Worm (Caenorhabditis elegans): ENCODE measurements around the gene F43D2.3.

DNA sequence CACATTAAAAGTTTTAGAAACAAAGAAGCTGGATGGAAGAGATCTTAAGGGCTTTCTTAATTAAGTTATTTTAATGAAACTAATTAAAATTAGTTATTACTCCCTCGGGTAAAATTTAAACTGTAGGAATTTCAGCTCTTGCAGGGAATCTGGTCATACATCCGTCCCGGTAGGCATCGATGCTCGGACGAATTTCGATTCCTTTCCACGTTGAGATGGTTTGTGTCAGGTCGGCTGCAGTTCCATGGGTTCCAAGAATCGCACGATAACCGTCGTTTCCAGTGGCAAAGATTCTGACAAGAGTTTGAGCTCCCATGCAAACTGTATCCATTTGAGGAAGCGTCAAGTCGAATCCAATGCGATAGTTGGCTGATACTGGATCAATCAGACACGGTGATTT is 20.9 kb upstream of the F43D2.3 start:
- no peak for TF ChIP-seq pha-4 (tag; optimal IDR thresholded peaks at IDR 0.05)
- no peak for TF ChIP-seq lin-13 (tag; optimal IDR thresholded peaks at IDR 0.05)
- no peak for TF ChIP-seq nhr-12 (tag; optimal IDR thresholded peaks at IDR 0.05)
- TF ChIP-seq ztf-11 (tag; optimal IDR thresholded peaks at IDR 0.05): no peak
- no peak for TF ChIP-seq nhr-76 (tag; optimal IDR thresholded peaks at IDR 0.05)
- no peak for TF ChIP-seq nhr-2 (tag; optimal IDR thresholded peaks at IDR 0.05)
- TF ChIP-seq mep-1 (tag; optimal IDR thresholded peaks at IDR 0.05): no peak
- no peak for TF ChIP-seq unc-62 (GFP tag; optimal IDR thresholded peaks at IDR 0.05)
- no peak for TF ChIP-seq elt-3 (tag; optimal IDR thresholded peaks at IDR 0.05)
- no peak for TF ChIP-seq mab-5 (tag; optimal IDR thresholded peaks at IDR 0.05)
- no peak for TF ChIP-seq bed-3 (GFP tag; optimal IDR thresholded peaks at IDR 0.05)
- no peak for TF ChIP-seq snpc-4 (tag; optimal IDR thresholded peaks at IDR 0.05)
- no peak for TF ChIP-seq ceh-39 (tag; optimal IDR thresholded peaks at IDR 0.05)
